Fruit fly (Drosophila melanogaster) whole organism, pupa: Measurements from ENCODE around the gene CG9967.

Source experiments
- CG10348 ChIP-seq: fragments of 200-800 bp; sonication (Bioruptor generic); IDR thresholded peaks from 2 replicates; pipeline ENCODE4 v1.3.6; 2022; ENCODE audit warnings: missing biosample characterization, missing genetic modification characterization
- CG12605 ChIP-seq: fragments of 200-800 bp; sonication (Bioruptor generic); IDR thresholded peaks from 2 replicates; pipeline ENCODE4 v1.3.6; 2022; ENCODE audit warnings: missing biosample characterization, missing genetic modification characterization
- CG13204 ChIP-seq: fragments of 200-800 bp; sonication (Bioruptor generic); optimal IDR thresholded peaks from 2 replicates; lab custom pipeline; 2018; ENCODE audit warnings: missing biosample characterization, mild to moderate bottlenecking, missing genetic modification characterization, moderate library complexity
- CG14655 ChIP-seq: fragments of 200-800 bp; sonication (Bioruptor generic); optimal IDR thresholded peaks from 3 replicates; lab custom pipeline; 2017; ENCODE audit warnings: mild to moderate bottlenecking, missing biosample characterization, missing genetic modification reagents, missing genetic modification characterization
- CG15710 ChIP-seq: fragments of 200-800 bp; sonication (Bioruptor generic); optimal IDR thresholded peaks from 2 replicates; lab custom pipeline; 2018; ENCODE audit warnings: missing biosample characterization, mild to moderate bottlenecking, missing genetic modification characterization, moderate library complexity
- CG17806 ChIP-seq: fragments of 200-800 bp; sonication (Bioruptor generic); optimal IDR thresholded peaks from 2 replicates; lab custom pipeline; 2018; ENCODE audit warnings: missing biosample characterization, mild to moderate bottlenecking, missing genetic modification characterization, moderate library complexity
- CG32121 ChIP-seq: fragments of 200-800 bp; sonication (Bioruptor generic); IDR thresholded peaks from 2 replicates; pipeline ENCODE4 v1.3.6; 2022; ENCODE audit warnings: missing biosample characterization, missing genetic modification characterization
- CG34367 ChIP-seq: fragments of 200-800 bp; sonication (Bioruptor generic); optimal IDR thresholded peaks from 2 replicates; lab custom pipeline; 2018; ENCODE audit warnings: missing biosample characterization, mild to moderate bottlenecking, missing genetic modification characterization
- CG4496 ChIP-seq: fragments of 200-800 bp; sonication (Bioruptor generic); IDR thresholded peaks from 3 replicates; pipeline ENCODE4 v1.3.6; 2022; ENCODE audit warnings: missing biosample characterization, missing genetic modification characterization
- CG8159 ChIP-seq: fragments of 200-800 bp; sonication (Bioruptor generic); optimal IDR thresholded peaks from 3 replicates; lab custom pipeline; 2018; ENCODE audit warnings: missing biosample characterization, mild to moderate bottlenecking, missing genetic modification characterization, moderate library complexity
- CG8301 ChIP-seq: fragments of 200-800 bp; sonication (Bioruptor generic); optimal IDR thresholded peaks from 2 replicates; lab custom pipeline; 2018; ENCODE audit warnings: missing biosample characterization, mild to moderate bottlenecking, missing genetic modification characterization
- CG9948 ChIP-seq: fragments of 200-800 bp; sonication (Bioruptor generic); optimal IDR thresholded peaks from 2 replicates; lab custom pipeline; 2018; ENCODE audit warnings: missing biosample characterization, mild to moderate bottlenecking, missing genetic modification characterization, moderate library complexity
- D1 ChIP-seq: fragments of 200-800 bp; sonication (Bioruptor generic); optimal IDR thresholded peaks from 2 replicates; lab custom pipeline; 2018; ENCODE audit warnings: missing biosample characterization, mild to moderate bottlenecking, missing genetic modification characterization, moderate library complexity
- EcR ChIP-seq: fragments of 200-800 bp; sonication (Bioruptor generic); optimal IDR thresholded peaks from 3 replicates; lab custom pipeline; 2019; ENCODE audit warnings: missing biosample characterization, missing genetic modification characterization, mild to moderate bottlenecking, moderate library complexity, missing genetic modification reagents
- Pif1A ChIP-seq: fragments of 200-800 bp; sonication (Bioruptor generic); optimal IDR thresholded peaks from 3 replicates; lab custom pipeline; 2016; ENCODE audit warnings: missing biosample characterization, missing genetic modification characterization
- Pif1B ChIP-seq: fragments of 200-800 bp; sonication (Bioruptor generic); optimal IDR thresholded peaks from 3 replicates; lab custom pipeline; 2016; ENCODE audit warnings: missing biosample characterization, missing genetic modification characterization
- Snoo ChIP-seq: fragments of 200-800 bp; sonication (Bioruptor generic); optimal IDR thresholded peaks from 3 replicates; lab custom pipeline; 2017; ENCODE audit warnings: missing biosample characterization, mild to moderate bottlenecking, missing genetic modification characterization, inconsistent platforms
- fd96Ca ChIP-seq: fragments of 200-800 bp; sonication (Bioruptor generic); IDR thresholded peaks from 3 replicates; pipeline ENCODE4 v1.3.6; 2022; ENCODE audit warnings: missing biosample characterization, missing genetic modification characterization
- gl ChIP-seq: fragments of 200-800 bp; sonication (Bioruptor generic); optimal IDR thresholded peaks from 2 replicates; lab custom pipeline; 2018; ENCODE audit warnings: missing biosample characterization, mild to moderate bottlenecking, missing genetic modification characterization
- rn ChIP-seq: fragments of 200-800 bp; sonication (Bioruptor generic); IDR thresholded peaks from 2 replicates; pipeline ENCODE4 v1.3.6; 2022; ENCODE audit warnings: missing biosample characterization, missing genetic modification characterization

CG9967 gene

DNA sequence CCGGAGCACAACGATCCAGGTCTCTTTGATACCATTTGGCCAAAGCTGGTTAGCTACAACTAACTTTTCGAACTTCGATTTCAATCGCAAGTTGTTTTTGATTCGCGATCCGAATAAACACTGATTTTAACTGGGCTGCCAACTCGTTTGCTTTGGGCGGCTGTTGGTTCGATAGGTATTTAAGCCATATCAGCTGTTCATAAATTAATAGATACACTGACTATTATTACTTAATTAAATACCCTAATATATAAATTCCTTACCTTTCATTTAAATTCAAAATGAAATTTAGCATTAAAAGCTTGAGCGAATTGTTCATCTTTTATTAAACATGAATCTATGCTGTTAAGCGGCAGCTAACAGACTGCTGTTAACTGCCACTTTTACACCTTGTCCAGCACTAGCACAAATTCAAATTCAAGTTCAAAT lies at the start of gene CG9967:
Gene CG9967, minus strand, starts transcription at position 129 of the 429 bp plus-strand sequence.
- TF ChIP-seq CG4496: no peak
- no peak for TF ChIP-seq CG12605 (GFP tag; lab: Robert Waterston, UW)
- TF ChIP-seq CG17806 (tag; lab: Kevin White, UChicago): no peak
- TF ChIP-seq fd96Ca (GFP tag; lab: Robert Waterston, UW): no peak
- TF ChIP-seq CG14655 (GFP tag; lab: Kevin White, UChicago): no peak
- TF ChIP-seq Pif1A (GFP tag; lab: Kevin White, UChicago): no peak
- TF ChIP-seq CG10348 (GFP tag; lab: Robert Waterston, UW): no peak
- no peak for TF ChIP-seq CG8301
- no peak for TF ChIP-seq Snoo (tag; lab: Kevin White, UChicago)
- TF ChIP-seq Pif1B (GFP tag; lab: Kevin White, UChicago): no peak
- no peak for TF ChIP-seq CG15710 (tag; lab: Kevin White, UChicago)
- TF ChIP-seq CG34367: no peak
- TF ChIP-seq CG32121: no peak
- TF ChIP-seq CG9948: no peak
- no peak for TF ChIP-seq gl (tag; lab: Kevin White, UChicago)
- TF ChIP-seq rn (GFP tag; lab: Robert Waterston, UW): no peak
- TF ChIP-seq D1: no peak
- TF ChIP-seq, all 21 proteins: peak for 0

dm6 chr2L:2404631-2405030 lies 47.5 kb upstream of the CG9967 start:
- TF ChIP-seq CG34367: no peak
- no peak for TF ChIP-seq CG13204 (GFP tag; lab: Kevin White, UChicago)
- no peak for TF ChIP-seq EcR (GFP tag; lab: Kevin White, UChicago)
- TF ChIP-seq CG32121: no peak
- no peak for TF ChIP-seq rn (GFP tag; lab: Robert Waterston, UW)
- no peak for TF ChIP-seq CG8301
- TF ChIP-seq Pif1A (GFP tag; lab: Kevin White, UChicago): no peak
- no peak for TF ChIP-seq gl (tag; lab: Kevin White, UChicago)
- TF ChIP-seq Snoo (tag; lab: Kevin White, UChicago): no peak
- TF ChIP-seq CG14655 (GFP tag; lab: Kevin White, UChicago): no peak
- no peak for TF ChIP-seq fd96Ca (GFP tag; lab: Robert Waterston, UW)
- TF ChIP-seq CG4496: no peak
- no peak for TF ChIP-seq CG15710 (tag; lab: Kevin White, UChicago)
- no peak for TF ChIP-seq CG10348 (GFP tag; lab: Robert Waterston, UW)

DNA sequence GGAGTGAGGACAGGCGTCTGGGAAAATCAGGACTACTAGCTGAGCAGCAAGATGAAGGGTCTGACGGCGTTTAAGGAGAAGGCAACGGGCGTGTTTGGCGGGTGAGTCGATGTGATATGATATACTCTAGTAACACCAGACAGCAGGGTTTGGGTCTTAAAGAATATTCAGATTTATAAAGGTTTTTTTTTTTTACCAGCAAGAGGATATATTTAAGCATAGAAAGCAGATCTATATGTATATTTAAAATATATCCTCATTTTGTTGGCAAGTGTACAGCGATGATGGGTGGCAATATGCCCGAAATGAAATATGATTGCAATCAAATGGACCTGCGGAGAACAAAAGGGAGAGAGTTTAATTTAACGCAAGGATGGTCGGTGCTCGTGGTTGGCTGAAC lies 45.0 kb upstream of the CG9967 start:
- TF ChIP-seq CG34367 (no peak), rn (GFP tag; lab: Robert Waterston, UW) (no peak), CG17806 (tag; lab: Kevin White, UChicago) (no peak), Snoo (tag; lab: Kevin White, UChicago) (no peak)

DNA sequence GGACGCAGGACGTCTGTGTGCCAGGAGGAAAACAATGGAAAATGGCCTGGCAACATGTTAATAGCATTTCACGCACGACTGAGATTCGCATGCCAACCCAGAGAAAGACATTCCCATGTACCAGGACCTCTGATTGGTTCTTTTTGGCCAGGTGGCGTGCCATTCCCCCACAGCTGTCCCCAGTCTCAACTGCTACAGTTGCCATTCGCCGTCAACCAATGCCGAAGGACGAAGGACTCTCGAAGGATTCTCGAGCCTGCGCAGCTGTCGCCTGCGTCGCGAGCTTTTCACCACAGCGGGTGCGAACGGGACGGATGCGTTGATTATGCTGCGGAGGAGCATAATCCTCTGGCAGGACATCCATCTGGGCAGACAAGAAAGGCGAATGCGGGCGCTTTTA lies 42.7 kb upstream of the CG9967 start, which contains the start of gene VGlut:
Gene VGlut, plus strand, starts transcription at position 399 of the 400 bp plus-strand sequence.
- TF ChIP-seq CG14655 (GFP tag; lab: Kevin White, UChicago) (no peak), CG13204 (GFP tag; lab: Kevin White, UChicago) (no peak)

DNA sequence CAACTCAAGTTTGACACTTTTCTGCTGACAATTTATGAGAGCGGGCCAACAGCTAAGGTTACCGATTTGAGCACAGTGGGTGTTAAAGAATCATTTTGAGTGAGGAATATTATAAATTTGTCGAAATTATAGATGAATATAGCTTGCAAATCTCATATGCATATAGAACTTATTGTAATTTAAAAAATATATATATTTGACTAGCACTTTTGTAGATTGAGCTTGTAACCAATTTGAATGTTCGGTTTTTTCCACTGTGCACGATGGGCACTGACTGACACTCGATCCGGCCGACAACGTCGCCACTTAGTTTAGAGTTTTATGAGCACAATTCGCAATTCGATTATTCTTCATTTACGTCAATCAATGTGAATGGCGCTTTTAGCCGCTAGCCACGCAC lies 41.3 kb upstream of the CG9967 start:
- TF ChIP-seq Pif1B (GFP tag; lab: Kevin White, UChicago) (no peak), CG14655 (GFP tag; lab: Kevin White, UChicago) (no peak), fd96Ca (GFP tag; lab: Robert Waterston, UW) (no peak), CG8159 (tag; lab: Kevin White, UChicago) (no peak), CG13204 (GFP tag; lab: Kevin White, UChicago) (no peak), CG8301 (no peak), CG12605 (GFP tag; lab: Robert Waterston, UW) (no peak), CG17806 (tag; lab: Kevin White, UChicago) (no peak), CG4496 (no peak), CG32121 (no peak)

dm6 chr2L:2397080-2397479 lies 39.9 kb upstream of the CG9967 start:
- TF ChIP-seq Pif1B (GFP tag; lab: Kevin White, UChicago): no peak
- peak; percentile 21 for TF ChIP-seq CG8159 (tag; lab: Kevin White, UChicago)

DNA sequence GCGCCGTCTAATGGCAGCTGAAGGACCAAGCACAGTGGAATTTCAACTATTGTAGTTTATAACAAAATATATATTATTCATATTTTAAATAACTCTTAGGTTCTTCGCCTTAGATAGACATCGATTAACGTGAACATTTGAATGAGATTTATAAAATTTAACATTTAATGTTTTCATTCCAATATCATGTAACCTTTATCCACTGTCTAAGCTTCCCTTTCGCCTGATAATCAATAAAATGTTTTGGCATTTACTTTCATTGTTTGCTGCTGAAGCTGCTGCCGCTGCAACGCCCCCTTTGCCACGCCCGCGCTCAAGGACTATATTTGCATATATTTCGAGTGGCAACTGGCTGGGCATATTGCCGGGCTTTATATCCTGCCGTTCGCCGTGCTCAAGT lies 37.7 kb upstream of the CG9967 start:
- TF ChIP-seq EcR (GFP tag; lab: Kevin White, UChicago) (no peak), gl (tag; lab: Kevin White, UChicago) (no peak), CG13204 (GFP tag; lab: Kevin White, UChicago) (no peak), CG8159 (tag; lab: Kevin White, UChicago) (peak; percentile 4), CG34367 (no peak)
- TF ChIP-seq, all 21 proteins: peak for 1

dm6 chr2L:2391321-2391720 lies 34.2 kb upstream of the CG9967 start, which contains the start of gene CG46448:
CG46448 (plus strand) TSS chr2L:2391660.
- TF ChIP-seq rn (GFP tag; lab: Robert Waterston, UW): no peak
- TF ChIP-seq CG14655 (GFP tag; lab: Kevin White, UChicago): no peak
- no peak for TF ChIP-seq EcR (GFP tag; lab: Kevin White, UChicago)
- TF ChIP-seq CG9948: no peak
- TF ChIP-seq CG17806 (tag; lab: Kevin White, UChicago): no peak
- no peak for TF ChIP-seq gl (tag; lab: Kevin White, UChicago)
- TF ChIP-seq CG13204 (GFP tag; lab: Kevin White, UChicago): no peak
